Worm (Caenorhabditis elegans) whole organism, dauer: ENCODE results near the gene teg-1.

Experiments used
- unc-62 ChIP-seq: sonication (generic microtip); optimal IDR thresholded peaks from 2 replicates; lab custom pipeline; 2017; ENCODE audit warnings: missing biosample characterization, missing genetic modification reagents, missing genetic modification characterization

The teg-1 gene

DNA sequence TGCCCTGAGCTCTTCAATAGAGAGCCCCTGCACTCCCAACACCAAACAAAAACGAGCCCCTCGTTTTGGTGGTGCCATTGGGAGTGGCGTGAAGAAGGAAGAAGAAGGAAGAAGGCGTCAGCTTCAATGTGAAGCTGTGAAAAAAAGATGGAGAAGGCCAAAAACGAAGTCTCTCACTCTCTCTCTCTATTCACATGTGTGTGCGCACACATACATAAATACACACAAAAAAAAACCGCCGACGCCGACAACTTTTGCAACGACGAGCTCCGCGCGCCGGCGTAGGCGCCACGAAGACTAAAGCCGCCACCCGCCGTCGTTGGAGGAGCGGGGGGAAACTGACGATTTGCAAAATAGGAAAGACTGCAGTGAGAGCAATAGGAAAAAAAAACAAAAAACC, 18.0 kb upstream of the teg-1 start:
- TF ChIP-seq unc-62 (GFP tag; lab: Kevin White, UChicago), result no peak

DNA sequence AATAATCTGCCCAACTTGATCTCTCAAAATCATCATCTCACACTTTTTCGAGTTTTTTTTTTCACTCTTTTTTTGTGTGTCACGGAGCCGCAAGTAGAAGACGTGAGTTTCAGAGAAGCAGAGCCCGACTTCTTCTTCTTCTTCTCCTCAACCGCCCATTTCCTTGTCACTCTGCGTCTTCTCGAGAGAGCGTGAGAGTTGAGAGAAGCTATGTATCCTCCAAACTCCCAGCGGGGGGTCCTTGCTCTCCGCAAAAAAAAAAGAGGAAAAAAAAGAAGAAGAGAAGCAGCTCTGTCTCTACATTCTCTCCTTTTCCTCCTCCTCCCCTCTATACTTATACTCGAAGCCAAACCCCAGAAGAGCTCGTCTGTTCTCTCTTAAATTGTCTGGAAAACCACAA, 16.3 kb upstream of the teg-1 start:
- no peak for TF ChIP-seq unc-62 (GFP tag; lab: Kevin White, UChicago)

- TF ChIP-seq unc-62 (GFP tag; lab: Kevin White, UChicago), result no peak
Measured at ce11 chrIII:11333032-11333732, 15.2 kb upstream of the teg-1 start, which contains the start of gene T28D6.5. Gene T28D6.5 (plus strand): TSS chrIII:11333682.

ce11 chrIII:11332306-11332705, 14.3 kb upstream of the teg-1 start:
- no peak for TF ChIP-seq unc-62 (GFP tag; lab: Kevin White, UChicago)

ce11 chrIII:11324093-11324492, 6.1 kb upstream of the teg-1 start:
- no peak for TF ChIP-seq unc-62 (GFP tag; lab: Kevin White, UChicago)

DNA sequence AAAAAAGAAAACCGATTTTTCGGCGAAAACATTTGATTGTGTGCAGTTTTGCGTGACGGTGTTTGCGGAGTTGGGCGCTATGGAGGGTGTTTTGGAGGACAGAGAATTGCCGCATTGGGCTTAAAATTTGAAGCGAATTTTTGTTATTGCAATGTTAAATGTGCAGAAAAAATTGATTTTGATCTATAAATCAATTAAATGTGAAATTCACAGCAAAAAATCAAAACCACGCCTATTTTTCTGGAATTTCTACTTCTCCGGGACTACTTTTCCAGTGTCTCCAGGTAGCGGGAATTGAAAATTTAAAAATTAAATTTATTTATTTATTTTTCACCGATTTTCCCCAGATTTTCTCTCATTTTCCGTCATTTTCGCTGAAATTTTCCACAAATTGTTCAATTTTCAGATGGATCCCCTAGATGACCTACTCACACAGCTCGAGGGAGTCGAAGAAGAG, 839 bp downstream of the teg-1 start, which contains the start of gene mcm-10:
TSS of gene mcm-10 (plus strand) at position 407 of the 457 bp plus-strand sequence.
- no peak for TF ChIP-seq unc-62 (GFP tag; lab: Kevin White, UChicago)

- no peak for TF ChIP-seq unc-62 (GFP tag; lab: Kevin White, UChicago)
Measured at ce11 chrIII:11311466-11311865, 6.6 kb downstream of the teg-1 start, which contains the start of gene rab-35. Gene rab-35 (minus strand): TSS chrIII:11311566.

- TF ChIP-seq unc-62 (GFP tag; lab: Kevin White, UChicago), result no peak
Measured at ce11 chrIII:11290554-11290953, 27.5 kb downstream of the teg-1 start, which contains the start of the genes gly-9, mib-1 and smc-3. Gene gly-9 (minus strand): TSS chrIII:11290580. Gene mib-1 (minus strand): TSS chrIII:11290676. Gene smc-3 (plus strand): TSS chrIII:11290904.

DNA sequence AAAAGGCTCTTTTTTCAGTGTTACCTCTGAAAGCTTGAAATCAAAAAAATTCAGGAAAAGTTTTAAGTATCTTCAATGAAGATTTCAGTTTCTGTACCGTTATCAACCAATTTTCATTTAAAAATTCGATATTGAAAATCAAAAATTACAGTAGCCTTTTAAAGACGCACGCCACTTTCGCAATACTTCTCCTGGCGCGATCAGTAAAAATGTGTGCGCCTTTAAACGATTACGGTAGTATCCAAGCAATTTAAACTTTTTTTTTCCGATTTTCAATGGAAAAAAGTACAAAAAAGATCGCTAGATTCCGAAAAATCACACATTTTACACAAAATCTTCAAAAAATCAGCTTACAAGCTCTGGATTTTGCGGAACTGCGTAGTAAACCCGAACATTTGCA, 28.2 kb downstream of the teg-1 start:
- no peak for TF ChIP-seq unc-62 (GFP tag; lab: Kevin White, UChicago)

DNA sequence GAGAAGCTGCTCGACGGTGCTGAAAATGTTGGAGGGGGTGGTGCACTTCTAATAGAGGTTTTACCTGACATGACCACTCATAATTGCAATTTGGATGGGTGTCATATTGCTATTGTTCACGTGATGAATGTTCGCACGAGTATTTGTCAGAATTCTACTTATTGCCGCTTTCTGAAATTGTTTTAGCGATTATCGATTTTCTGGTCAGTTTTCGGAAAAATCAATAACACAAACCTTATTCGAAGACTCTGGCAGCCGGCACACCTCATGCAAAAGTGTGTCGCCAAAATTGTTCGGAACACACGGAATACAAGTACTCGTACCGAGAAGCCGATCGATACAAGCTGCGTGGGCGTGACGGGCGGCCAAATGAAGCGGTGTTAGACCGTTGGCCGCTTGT, 29.7 kb downstream of the teg-1 start:
- TF ChIP-seq unc-62 (GFP tag; lab: Kevin White, UChicago), result no peak

- no peak for TF ChIP-seq unc-62 (GFP tag; lab: Kevin White, UChicago)
Measured at ce11 chrIII:11287340-11287739, 30.7 kb downstream of the teg-1 start.

- no peak for TF ChIP-seq unc-62 (GFP tag; lab: Kevin White, UChicago)
Measured at ce11 chrIII:11286069-11286468, 32.0 kb downstream of the teg-1 start.

ce11 chrIII:11283648-11284047, 34.4 kb downstream of the teg-1 start:
- TF ChIP-seq unc-62 (GFP tag; lab: Kevin White, UChicago), result no peak

DNA sequence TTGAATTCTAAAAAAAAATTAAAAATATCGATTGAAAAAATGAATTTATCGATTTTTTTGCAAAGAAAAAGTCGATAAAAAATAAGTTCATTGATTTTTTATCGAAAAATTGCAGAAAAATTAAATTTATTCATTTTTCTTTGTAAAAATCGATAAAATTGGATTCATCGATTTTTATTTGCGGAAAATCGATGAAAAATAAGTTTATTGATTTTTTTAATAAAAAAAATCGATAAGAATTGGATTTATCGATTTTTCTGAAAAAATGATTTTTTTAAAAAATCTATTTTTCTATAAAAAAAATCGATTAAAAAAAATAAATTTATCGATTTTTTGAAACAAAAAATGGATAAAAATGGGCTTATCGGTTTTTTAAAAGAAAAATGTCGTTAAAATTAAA, 38.1 kb downstream of the teg-1 start:
- TF ChIP-seq unc-62 (GFP tag; lab: Kevin White, UChicago), result no peak

DNA sequence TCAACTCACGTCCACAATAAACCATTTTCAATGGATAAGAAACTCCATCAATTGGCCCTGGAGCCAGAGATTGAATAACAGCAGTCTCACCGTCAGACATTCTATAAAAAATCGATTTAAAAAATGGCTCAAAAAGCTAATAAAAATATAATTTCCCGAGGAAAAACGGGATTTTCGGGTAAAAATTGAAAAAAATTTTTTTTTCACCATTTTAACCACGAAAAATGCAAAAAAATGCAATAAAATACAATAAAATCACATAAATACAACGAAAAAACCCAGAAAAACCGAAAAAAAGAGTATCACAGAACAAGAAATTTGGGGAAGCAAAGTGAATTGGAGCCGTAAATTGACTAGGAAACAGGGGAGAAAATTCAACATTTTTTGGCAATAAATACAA, 39.2 kb downstream of the teg-1 start, which contains the start of gene Y47D3A.21:
TSS of gene Y47D3A.21 (minus strand) at position 101 of the 400 bp plus-strand sequence.
- TF ChIP-seq unc-62 (GFP tag; lab: Kevin White, UChicago), result no peak

- TF ChIP-seq unc-62 (GFP tag; lab: Kevin White, UChicago), result no peak
Measured at ce11 chrIII:11274590-11275116, 43.4 kb downstream of the teg-1 start, which contains the start of gene Y47D3A.20. Gene Y47D3A.20 (plus strand): TSS chrIII:11275066.

DNA sequence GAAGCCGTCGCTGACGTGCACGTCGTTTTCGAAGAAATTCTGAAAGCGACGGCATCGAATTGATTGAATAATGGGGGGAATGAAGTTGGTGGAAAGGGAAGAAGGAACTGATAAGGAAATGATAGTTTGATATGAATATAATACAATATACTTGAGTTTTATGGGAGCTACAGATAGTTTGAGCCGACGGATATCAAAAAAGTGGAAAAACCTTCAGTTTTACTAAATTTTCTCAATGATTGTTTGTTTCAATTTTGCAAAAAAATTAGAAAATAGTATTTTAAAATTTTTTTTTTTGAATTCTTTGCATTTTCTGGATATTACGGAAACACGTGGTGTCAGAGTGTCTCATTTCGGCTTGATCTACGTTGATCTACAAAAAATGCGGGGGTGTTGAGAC, 47.2 kb downstream of the teg-1 start, which contains the start of gene obr-1:
TSS of gene obr-1 (minus strand) at position 101 of the 400 bp plus-strand sequence.
- TF ChIP-seq unc-62 (GFP tag; lab: Kevin White, UChicago), result no peak
